Worm (Caenorhabditis elegans): ENCODE results near the gene arf-1.
A peak's percentile ranks its signal among the peaks of the same experiment; 100 is the strongest.

The arf-1 gene

DNA sequence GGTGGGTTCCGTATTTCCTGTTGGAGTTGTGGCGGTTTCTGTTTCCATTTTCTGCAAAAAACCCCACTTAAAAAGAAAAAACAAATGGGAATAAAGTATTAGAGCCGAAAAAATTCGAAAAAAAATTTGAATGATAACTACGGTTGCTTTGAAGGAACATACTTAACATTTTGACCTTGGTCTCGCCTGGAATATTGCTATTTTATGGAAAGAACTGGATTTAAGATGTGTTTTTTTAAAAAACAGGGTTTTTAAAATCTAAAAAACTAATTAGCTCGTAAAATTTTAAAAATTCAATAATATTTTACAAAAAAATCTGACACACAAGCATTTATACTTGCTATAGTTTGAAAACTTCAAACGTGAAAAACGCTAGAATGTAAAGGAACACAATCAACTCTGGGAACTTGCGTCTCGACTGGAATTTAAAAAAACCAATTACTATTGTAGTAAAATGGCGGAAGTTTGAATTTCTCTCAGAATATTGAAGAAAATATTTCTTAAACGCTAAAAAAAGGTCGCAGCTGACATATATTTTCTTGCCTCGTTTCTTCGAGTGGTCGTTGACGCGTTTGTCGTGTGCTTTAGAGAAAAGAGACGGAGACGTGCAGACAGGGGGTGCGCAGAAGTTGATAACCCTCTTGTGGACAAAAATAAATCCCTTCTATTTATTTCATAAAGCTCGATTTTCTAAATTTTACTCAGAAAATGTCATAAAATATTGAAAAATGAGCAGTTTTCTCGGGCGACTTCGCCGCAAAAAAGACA is 16.5 kb upstream of the arf-1 start, which contains the start of the genes lgg-3 and rgs-5:
TSS of gene lgg-3 (minus strand) at position 51 of the 768 bp plus-strand sequence.
TSS of gene rgs-5 (plus strand) at position 593 of the 768 bp plus-strand sequence.
- TF ChIP-seq tra-4 (tag; optimal IDR thresholded peaks at IDR 0.05): no peak
- no peak for TF ChIP-seq pes-1 (GFP tag; IDR thresholded peaks at IDR 0.05)
- no peak for TF ChIP-seq B0310.2 (tag; optimal IDR thresholded peaks at IDR 0.05)
- TF ChIP-seq hmg-4 (GFP tag; optimal IDR thresholded peaks at IDR 0.05): no peak
- TF ChIP-seq F13C5.2 (tag; optimal IDR thresholded peaks at IDR 0.05): no peak
- no peak for TF ChIP-seq flt-1 (GFP tag; IDR thresholded peaks at IDR 0.05)
- TF ChIP-seq aly-1 (tag; optimal IDR thresholded peaks at IDR 0.05): no peak
- no peak for TF ChIP-seq ets-7 (tag; optimal IDR thresholded peaks at IDR 0.05)
- no peak for TF ChIP-seq tbx-37 (GFP tag; conservative IDR thresholded peaks at IDR 0.05)
- no peak for TF ChIP-seq scrt-1 (GFP tag; IDR thresholded peaks at IDR 0.05)
- no peak for TF ChIP-seq sea-1 (GFP tag; conservative IDR thresholded peaks at IDR 0.05)
- no peak for TF ChIP-seq ama-1 (optimal IDR thresholded peaks at IDR 0.05)
- no peak for TF ChIP-seq ceh-13 (GFP tag; optimal IDR thresholded peaks at IDR 0.05)
- TF ChIP-seq tbx-11 (GFP tag; IDR thresholded peaks at IDR 0.05): no peak
- no peak for TF ChIP-seq hnd-1 (tag; optimal IDR thresholded peaks at IDR 0.05)
- TF ChIP-seq hmbx-1 (tag; optimal IDR thresholded peaks at IDR 0.05): no peak
- no peak for TF ChIP-seq ceh-36 (tag; optimal IDR thresholded peaks at IDR 0.05)

DNA sequence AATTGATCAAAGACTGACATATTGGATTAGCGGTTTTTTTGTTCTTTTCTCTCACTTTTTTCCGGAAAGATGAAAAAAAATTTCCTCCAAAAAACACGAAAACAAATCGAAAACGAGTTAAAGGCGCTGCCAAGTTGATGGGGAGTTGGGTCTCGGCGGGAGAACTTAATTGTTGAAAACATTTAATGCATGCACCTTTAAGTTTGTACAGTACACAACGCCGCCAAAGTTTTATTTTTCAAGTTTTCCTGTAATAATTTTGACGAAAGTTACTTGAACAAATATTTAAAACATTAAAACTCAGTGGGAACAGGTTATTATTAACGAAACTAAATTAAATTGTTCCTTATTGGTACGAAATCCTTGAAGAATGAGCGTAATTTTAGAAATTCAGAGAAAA is 13.2 kb upstream of the arf-1 start:
- TF ChIP-seq ama-1 (optimal IDR thresholded peaks at IDR 0.05) (no peak), F13C5.2 (tag; optimal IDR thresholded peaks at IDR 0.05) (no peak), aly-1 (tag; optimal IDR thresholded peaks at IDR 0.05) (no peak), ceh-36 (tag; optimal IDR thresholded peaks at IDR 0.05) (no peak), ceh-13 (GFP tag; optimal IDR thresholded peaks at IDR 0.05) (no peak), B0310.2 (tag; optimal IDR thresholded peaks at IDR 0.05) (no peak), ets-7 (tag; optimal IDR thresholded peaks at IDR 0.05) (no peak), sea-1 (GFP tag; conservative IDR thresholded peaks at IDR 0.05) (no peak), scrt-1 (GFP tag; IDR thresholded peaks at IDR 0.05) (no peak), tbx-37 (GFP tag; conservative IDR thresholded peaks at IDR 0.05) (no peak), tra-4 (tag; optimal IDR thresholded peaks at IDR 0.05) (no peak), hmg-4 (GFP tag; optimal IDR thresholded peaks at IDR 0.05) (no peak), hmbx-1 (tag; optimal IDR thresholded peaks at IDR 0.05) (no peak), tbx-11 (GFP tag; IDR thresholded peaks at IDR 0.05) (no peak), pes-1 (GFP tag; IDR thresholded peaks at IDR 0.05) (no peak), flt-1 (GFP tag; IDR thresholded peaks at IDR 0.05) (no peak), hnd-1 (tag; optimal IDR thresholded peaks at IDR 0.05) (no peak)

DNA sequence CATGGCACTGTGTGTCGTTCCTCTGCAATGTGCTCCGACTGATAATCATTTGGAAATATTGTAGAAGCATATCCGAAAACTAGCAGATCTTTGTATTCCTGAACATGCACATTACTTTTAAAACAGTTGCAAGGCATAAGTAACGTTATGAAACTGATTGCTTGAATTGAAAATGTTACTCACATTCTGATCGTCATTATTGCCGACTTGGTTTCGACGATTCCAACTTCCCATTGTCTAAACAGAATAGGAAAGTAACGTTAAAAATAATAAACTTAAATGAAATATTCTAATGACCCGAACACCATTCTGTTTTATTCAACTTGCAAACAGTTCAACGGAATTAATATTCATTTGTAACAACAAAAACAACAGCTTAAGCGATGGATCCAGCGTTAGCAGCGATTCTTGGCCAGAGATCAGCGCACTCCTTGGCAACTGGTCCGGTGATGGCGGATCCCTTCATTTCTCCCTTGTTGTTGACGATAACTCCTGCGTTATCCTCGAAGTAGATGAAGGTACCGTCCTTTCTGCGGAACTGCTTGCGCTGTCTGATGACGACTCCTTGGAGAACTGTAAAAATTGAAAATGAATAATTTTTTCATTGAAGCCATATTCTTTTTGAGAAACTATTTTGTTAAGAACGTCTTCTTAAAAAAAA is 9.3 kb upstream of the arf-1 start, which contains the start of gene swp-1:
TSS of gene swp-1 (minus strand) at position 298 of the 661 bp plus-strand sequence.
- TF ChIP-seq ceh-36 (tag; optimal IDR thresholded peaks at IDR 0.05): no peak
- TF ChIP-seq hmg-4 (GFP tag; optimal IDR thresholded peaks at IDR 0.05): no peak
- peak; percentile 5 for TF ChIP-seq ama-1 (optimal IDR thresholded peaks at IDR 0.05)

DNA sequence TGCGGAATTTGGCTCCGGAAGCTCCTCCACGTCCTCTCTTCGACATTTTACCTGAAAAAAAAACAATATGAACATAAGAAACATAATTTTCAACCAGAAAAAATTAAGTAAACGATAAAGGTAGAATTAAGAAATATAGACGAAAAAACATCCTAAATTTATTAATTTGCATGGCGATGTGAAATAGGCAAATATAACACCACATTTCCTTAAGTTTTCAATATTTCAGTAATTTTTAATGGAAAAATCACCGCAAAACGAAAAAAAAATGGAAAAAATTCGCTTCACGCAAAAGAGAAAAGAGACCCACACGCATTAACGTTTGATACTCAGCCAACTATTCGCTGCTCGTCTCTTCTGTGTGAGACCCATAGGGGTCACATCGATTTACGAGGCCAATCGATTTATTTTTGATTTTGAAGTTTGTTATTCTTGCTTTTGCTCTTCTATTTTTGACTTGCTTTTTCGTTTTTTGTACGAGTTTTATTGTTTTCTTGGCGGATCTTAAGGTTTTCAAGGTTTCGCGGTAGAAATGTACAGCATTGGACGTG is 8.5 kb upstream of the arf-1 start, which contains the start of gene rpl-23:
TSS of gene rpl-23 (minus strand) at position 51 of the 551 bp plus-strand sequence.
- TF ChIP-seq F13C5.2 (tag; optimal IDR thresholded peaks at IDR 0.05) (peak; percentile 54), tbx-37 (GFP tag; conservative IDR thresholded peaks at IDR 0.05) (0 out of 2 replicates have a peak, but pooled peaks have one; percentile 14), ama-1 (optimal IDR thresholded peaks at IDR 0.05) (no peak), scrt-1 (GFP tag; IDR thresholded peaks at IDR 0.05) (no peak)

DNA sequence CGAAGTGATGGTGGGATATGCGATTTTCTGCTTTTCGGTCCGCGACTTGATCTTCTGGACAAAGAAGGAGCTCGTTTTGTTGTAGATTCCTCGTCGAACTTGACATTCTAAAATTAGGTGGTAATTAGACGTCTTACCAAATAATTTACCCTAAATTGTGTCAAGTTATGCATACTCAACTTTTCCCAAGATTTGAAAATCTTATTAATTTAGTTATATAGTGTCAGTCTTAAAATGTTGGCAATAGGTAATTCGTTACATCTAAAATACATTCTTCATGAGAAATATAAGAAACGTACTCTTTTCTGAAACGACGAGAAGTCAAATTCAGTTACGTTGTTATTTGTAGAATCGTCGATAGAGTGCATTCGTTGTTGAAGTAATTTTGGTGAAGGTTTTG is 7.1 kb upstream of the arf-1 start:
- TF ChIP-seq hmg-4 (GFP tag; optimal IDR thresholded peaks at IDR 0.05) (no peak), aly-1 (tag; optimal IDR thresholded peaks at IDR 0.05) (no peak), F13C5.2 (tag; optimal IDR thresholded peaks at IDR 0.05) (no peak), scrt-1 (GFP tag; IDR thresholded peaks at IDR 0.05) (no peak), hmbx-1 (tag; optimal IDR thresholded peaks at IDR 0.05) (no peak), tbx-11 (GFP tag; IDR thresholded peaks at IDR 0.05) (no peak)

DNA sequence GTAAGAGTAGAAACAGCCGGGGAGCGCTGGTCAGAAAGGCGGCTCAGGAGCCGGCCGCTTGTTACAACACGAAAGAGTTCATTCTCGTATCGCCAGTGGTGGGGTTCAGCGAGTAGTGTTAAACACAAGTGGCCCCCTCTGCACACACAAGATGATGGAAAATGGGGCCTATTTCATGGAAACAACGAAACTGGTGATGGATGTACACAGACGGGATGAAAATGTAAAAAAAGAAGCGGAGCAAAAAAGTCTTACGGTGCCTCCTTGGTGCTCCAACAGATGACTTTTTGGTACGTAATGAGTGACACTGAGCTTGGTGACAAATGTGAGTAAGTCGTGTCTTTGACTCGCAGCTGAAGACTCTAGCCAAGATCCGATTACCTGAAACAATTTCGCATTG is 6.7 kb upstream of the arf-1 start:
- TF ChIP-seq tbx-11 (GFP tag; IDR thresholded peaks at IDR 0.05): no peak
- TF ChIP-seq scrt-1 (GFP tag; IDR thresholded peaks at IDR 0.05): no peak
- TF ChIP-seq tra-4 (tag; optimal IDR thresholded peaks at IDR 0.05): no peak
- no peak for TF ChIP-seq ceh-13 (GFP tag; optimal IDR thresholded peaks at IDR 0.05)
- TF ChIP-seq pes-1 (GFP tag; IDR thresholded peaks at IDR 0.05): no peak
- TF ChIP-seq hmg-4 (GFP tag; optimal IDR thresholded peaks at IDR 0.05): no peak
- no peak for TF ChIP-seq ets-7 (tag; optimal IDR thresholded peaks at IDR 0.05)
- no peak for TF ChIP-seq sea-1 (GFP tag; conservative IDR thresholded peaks at IDR 0.05)
- no peak for TF ChIP-seq ceh-36 (tag; optimal IDR thresholded peaks at IDR 0.05)
- TF ChIP-seq ama-1 (optimal IDR thresholded peaks at IDR 0.05): no peak
- TF ChIP-seq B0310.2 (tag; optimal IDR thresholded peaks at IDR 0.05): no peak

DNA sequence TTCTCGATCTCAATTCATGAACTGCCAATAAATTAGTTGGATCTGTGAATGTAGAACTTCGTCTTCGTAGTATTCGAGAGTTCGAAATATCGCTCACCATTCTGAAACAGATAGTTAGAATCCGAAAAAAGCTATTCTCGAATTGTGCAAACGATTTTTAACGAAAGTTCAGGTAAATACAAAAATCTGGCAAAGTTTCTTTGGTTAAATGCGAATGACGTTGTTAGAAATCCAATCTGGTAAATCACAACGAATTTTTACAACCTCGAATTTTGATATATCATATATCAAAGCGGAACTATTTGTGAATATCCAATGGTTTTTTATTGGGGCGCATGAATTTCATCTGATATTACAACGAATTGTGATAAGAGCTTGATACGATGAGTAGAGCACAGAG is 5.5 kb upstream of the arf-1 start, which contains the start of gene hpo-28:
TSS of gene hpo-28 (minus strand) at position 101 of the 400 bp plus-strand sequence.
- TF ChIP-seq ama-1 (optimal IDR thresholded peaks at IDR 0.05) (no peak), hnd-1 (tag; optimal IDR thresholded peaks at IDR 0.05) (no peak), B0310.2 (tag; optimal IDR thresholded peaks at IDR 0.05) (no peak)
